Worm (Caenorhabditis elegans) whole organism, L1 larva: ENCODE results near the gene ivns-1.

ENCODE experiments used
- C04F5.9 ChIP-seq: sonication (generic microtip); optimal IDR thresholded peaks from 2 replicates; lab custom pipeline; 2016; ENCODE audit warnings: missing genetic modification characterization, missing compliant biosample characterization
- Y116A8C.19 ChIP-seq: sonication (generic microtip); optimal IDR thresholded peaks from 2 replicates; lab custom pipeline; 2016; ENCODE audit warnings: missing compliant biosample characterization, missing genetic modification characterization, borderline replicate concordance
- aha-1 ChIP-seq: fragments of 150-350 bp; optimal IDR thresholded peaks from 2 replicates; lab custom pipeline; 2014; ENCODE audit warnings: missing biosample characterization, missing genetic modification characterization
- blmp-1 ChIP-seq: fragments of 150-350 bp; optimal IDR thresholded peaks from 2 replicates; lab custom pipeline; 2014; ENCODE audit warnings: missing biosample characterization, missing genetic modification characterization
- ceh-88 ChIP-seq: fragments of 200-800 bp; sonication (Bioruptor generic); IDR thresholded peaks from 2 replicates; pipeline ENCODE4 v1.3.6; 2022; ENCODE audit warnings: missing genetic modification characterization, missing compliant biosample characterization
- ceh-90 ChIP-seq: sonication (generic microtip); optimal IDR thresholded peaks from 2 replicates; lab custom pipeline; 2016; ENCODE audit warnings: missing genetic modification characterization, missing compliant biosample characterization
- dpl-1 ChIP-seq, 3 experiments: fragments of 150-350 bp in 2 of 3; sonication (generic microtip) in 1 of 3; optimal IDR thresholded peaks; 2 replicates each; lab custom pipeline; 2014 to 2017; ENCODE audit warnings: missing biosample characterization in 3 of 3, missing genetic modification characterization in 3 of 3, missing genetic modification reagents in 3 of 3
- dsc-1 ChIP-seq: sonication (generic microtip); optimal IDR thresholded peaks from 2 replicates; lab custom pipeline; 2016; ENCODE audit warnings: mild to moderate bottlenecking, missing genetic modification characterization, missing compliant biosample characterization
- efl-1 ChIP-seq, 4 experiments: fragments of 150-350 bp; optimal IDR thresholded peaks in 3 of 4; peaks in 1 of 4; 1 replicate in 1 of 4; 2 replicates in 3 of 4; lab custom pipeline; 2014; ENCODE audit warnings: missing biosample characterization in 2 of 4, missing genetic modification characterization in 2 of 4, missing genetic modification reagents in 2 of 4
- efl-3 ChIP-seq: fragments of 200-800 bp; sonication (Bioruptor generic); optimal IDR thresholded peaks from 2 replicates; lab custom pipeline; 2018; ENCODE audit warnings: mild to moderate bottlenecking, missing genetic modification characterization, missing compliant biosample characterization
- egl-13 ChIP-seq: sonication (generic microtip); optimal IDR thresholded peaks from 2 replicates; lab custom pipeline; 2016; ENCODE audit warnings: missing genotype, missing genetic modification reagents, missing genetic modification characterization, missing compliant biosample characterization
- elt-2 ChIP-seq: sonication (generic microtip); optimal IDR thresholded peaks from 2 replicates; lab custom pipeline; 2016; ENCODE audit warnings: missing genetic modification characterization, mild to moderate bottlenecking, inconsistent platforms, missing compliant biosample characterization, missing genetic modification reagents
- elt-3 ChIP-seq, 6 experiments: fragments of 150-350 bp in 1 of 6; sonication (generic microtip); optimal IDR thresholded peaks; 2 replicates each; lab custom pipeline; 2017 to 2018; ENCODE audit warnings: missing biosample characterization in 6 of 6, missing genetic modification characterization in 6 of 6, inconsistent platforms in 1 of 6
- fkh-4 ChIP-seq: sonication (generic microtip); optimal IDR thresholded peaks from 2 replicates; lab custom pipeline; 2016; ENCODE audit warnings: missing compliant biosample characterization, missing genetic modification characterization, borderline replicate concordance
- grh-1 ChIP-seq: fragments of 200-800 bp; sonication (Bioruptor generic); IDR thresholded peaks from 2 replicates; pipeline ENCODE4 v1.3.6; 2022; ENCODE audit warnings: missing genetic modification reagents, missing genetic modification characterization, missing compliant biosample characterization
- hlh-17 ChIP-seq: fragments of 200-800 bp; sonication (Bioruptor generic); optimal IDR thresholded peaks from 2 replicates; lab custom pipeline; 2018; ENCODE audit warnings: missing genetic modification characterization, mild to moderate bottlenecking, missing compliant biosample characterization, moderate library complexity, borderline replicate concordance
- irx-1 ChIP-seq: sonication (generic microtip); optimal IDR thresholded peaks from 2 replicates; lab custom pipeline; 2016; ENCODE audit warnings: missing genetic modification characterization, missing compliant biosample characterization
- lin-13 ChIP-seq: fragments of 150-350 bp; optimal IDR thresholded peaks from 2 replicates; lab custom pipeline; 2014; ENCODE audit warnings: missing biosample characterization, missing genetic modification reagents, missing genetic modification characterization
- lin-14 ChIP-seq: fragments of 200-800 bp; sonication (Bioruptor generic); optimal IDR thresholded peaks from 2 replicates; lab custom pipeline; 2018; ENCODE audit warnings: mild to moderate bottlenecking, missing genetic modification characterization, moderate library complexity, missing compliant biosample characterization
- lin-39 ChIP-seq: fragments of 150-350 bp; optimal IDR thresholded peaks from 2 replicates; lab custom pipeline; 2014; ENCODE audit warnings: missing biosample characterization, missing genetic modification reagents, missing genetic modification characterization
- mdl-1 ChIP-seq, 2 experiments: fragments of 150-350 bp; optimal IDR thresholded peaks; 2 replicates each; lab custom pipeline; 2014 to 2017; ENCODE audit warnings: missing biosample characterization in 2 of 2, missing genetic modification characterization in 2 of 2, inconsistent platforms in 1 of 2
- mep-1 ChIP-seq: fragments of 150-350 bp; optimal IDR thresholded peaks from 2 replicates; lab custom pipeline; 2014; ENCODE audit warnings: missing biosample characterization, missing genetic modification characterization
- nhr-11 ChIP-seq: fragments of 150-350 bp; optimal IDR thresholded peaks from 2 replicates; lab custom pipeline; 2014; ENCODE audit warnings: missing biosample characterization, missing genetic modification characterization
- nhr-12 ChIP-seq: sonication (generic microtip); optimal IDR thresholded peaks from 2 replicates; lab custom pipeline; 2017; ENCODE audit warnings: missing biosample characterization, missing genetic modification characterization
- nhr-19 ChIP-seq: fragments of 200-800 bp; sonication (Bioruptor generic); conservative IDR thresholded peaks from 2 replicates; pipeline ENCODE4 v1.3.6; 2022; ENCODE audit warnings: missing genetic modification characterization, missing compliant biosample characterization
- nhr-20 ChIP-seq: sonication (generic microtip); optimal IDR thresholded peaks from 2 replicates; lab custom pipeline; 2016; ENCODE audit warnings: mild to moderate bottlenecking, missing genetic modification characterization, missing compliant biosample characterization
- nhr-237 ChIP-seq: fragments of 150-350 bp; optimal IDR thresholded peaks from 2 replicates; lab custom pipeline; 2014; ENCODE audit warnings: missing biosample characterization, missing genetic modification characterization
- nhr-71 ChIP-seq: sonication (generic microtip); optimal IDR thresholded peaks from 2 replicates; lab custom pipeline; 2016; ENCODE audit warnings: mild to moderate bottlenecking, missing genetic modification characterization, moderate library complexity, missing compliant biosample characterization
- nhr-77 ChIP-seq: fragments of 150-350 bp; optimal IDR thresholded peaks from 2 replicates; lab custom pipeline; 2014; ENCODE audit warnings: missing biosample characterization, missing genetic modification characterization
- nhr-84 ChIP-seq: sonication (generic microtip); optimal IDR thresholded peaks from 2 replicates; lab custom pipeline; 2017; ENCODE audit warnings: missing biosample characterization, missing genetic modification characterization
- nhr-85 ChIP-seq: sonication (generic microtip); peaks from one replicate; lab custom pipeline; 2016; ENCODE audit warnings: missing genetic modification characterization, inconsistent platforms, missing compliant biosample characterization
- nhr-90 ChIP-seq: sonication (generic microtip); optimal IDR thresholded peaks from 2 replicates; lab custom pipeline; 2016; ENCODE audit warnings: mild to moderate bottlenecking, missing genetic modification characterization, missing compliant biosample characterization; ENCODE audit not compliant: poor library complexity
- pax-3 ChIP-seq: fragments of 200-800 bp; sonication (Bioruptor generic); optimal IDR thresholded peaks from 2 replicates; lab custom pipeline; 2018; ENCODE audit warnings: mild to moderate bottlenecking, missing genetic modification characterization, moderate library complexity, missing compliant biosample characterization
- rnt-1 ChIP-seq: sonication (generic microtip); optimal IDR thresholded peaks from 2 replicates; lab custom pipeline; 2016; ENCODE audit warnings: mild to moderate bottlenecking, missing genetic modification characterization, moderate library complexity, missing compliant biosample characterization
- snu-23 ChIP-seq: sonication (generic microtip); optimal IDR thresholded peaks from 2 replicates; lab custom pipeline; 2016; ENCODE audit warnings: missing genetic modification characterization, missing compliant biosample characterization
- sup-37 ChIP-seq: fragments of 200-800 bp; sonication (Bioruptor generic); optimal IDR thresholded peaks from 2 replicates; lab custom pipeline; 2018; ENCODE audit warnings: mild to moderate bottlenecking, missing genetic modification characterization, missing compliant biosample characterization
- swsn-7 ChIP-seq: sonication (generic microtip); optimal IDR thresholded peaks from 2 replicates; lab custom pipeline; 2016; ENCODE audit warnings: missing genetic modification characterization, missing compliant biosample characterization
- tlp-1 ChIP-seq: fragments of 150-350 bp; optimal IDR thresholded peaks from 2 replicates; lab custom pipeline; 2014; ENCODE audit warnings: missing biosample characterization, missing genetic modification characterization
- unc-62 ChIP-seq: fragments of 150-350 bp; optimal IDR thresholded peaks from 2 replicates; lab custom pipeline; 2014; ENCODE audit warnings: missing biosample characterization, missing genetic modification reagents, missing genetic modification characterization
- unc-86 ChIP-seq: sonication (generic microtip); optimal IDR thresholded peaks from 2 replicates; lab custom pipeline; 2016; ENCODE audit warnings: missing genetic modification characterization, missing compliant biosample characterization
- xbp-1 ChIP-seq: sonication (generic microtip); optimal IDR thresholded peaks from 2 replicates; lab custom pipeline; 2016; ENCODE audit warnings: missing genetic modification characterization, missing compliant biosample characterization

The ivns-1 gene

ce11 chrX:12633862-12634404 is at the start of gene ivns-1:
TSS of gene ivns-1 (minus strand) at chrX:12634354.
- TF ChIP-seq mdl-1 (tag; optimal IDR thresholded peaks at IDR 0.05; lab: Kevin White, UChicago) (no peak), nhr-77 (tag; lab: Kevin White, UChicago) (no peak), aha-1 (no peak), lin-14 (GFP tag; lab: Kevin White, UChicago) (peak; percentile 6), ceh-90 (tag; lab: Kevin White, UChicago) (no peak), unc-62 (GFP tag; lab: Kevin White, UChicago) (no peak), hlh-17 (GFP tag; lab: Kevin White, UChicago) (no peak), nhr-19 (no peak), efl-1 (optimal IDR thresholded peaks at IDR 0.05; lab: Kevin White, UChicago) (no peak), efl-1 (GFP tag; optimal IDR thresholded peaks at IDR 0.05 in 1 of 2; lab: Kevin White, UChicago) (peak in 1 of 2 experiments; percentile 76), nhr-85 (no peak), swsn-7 (tag; lab: Kevin White, UChicago) (no peak), nhr-84 (tag; lab: Kevin White, UChicago) (no peak), nhr-12 (tag; lab: Kevin White, UChicago) (no peak), Y116A8C.19 (tag; lab: Kevin White, UChicago) (no peak), xbp-1 (no peak), nhr-237 (no peak), elt-2 (peak; percentile 59), C04F5.9 (tag; lab: Kevin White, UChicago) (no peak), lin-39 (tag; lab: Kevin White, UChicago) (no peak)

ce11 chrX:12679603-12680002 is 45.4 kb upstream of the ivns-1 start:
- TF ChIP-seq blmp-1: peak; percentile 98
- no peak for TF ChIP-seq elt-3 (tag; optimal IDR thresholded peaks at IDR 0.05; lab: Kevin White, UChicago)

DNA sequence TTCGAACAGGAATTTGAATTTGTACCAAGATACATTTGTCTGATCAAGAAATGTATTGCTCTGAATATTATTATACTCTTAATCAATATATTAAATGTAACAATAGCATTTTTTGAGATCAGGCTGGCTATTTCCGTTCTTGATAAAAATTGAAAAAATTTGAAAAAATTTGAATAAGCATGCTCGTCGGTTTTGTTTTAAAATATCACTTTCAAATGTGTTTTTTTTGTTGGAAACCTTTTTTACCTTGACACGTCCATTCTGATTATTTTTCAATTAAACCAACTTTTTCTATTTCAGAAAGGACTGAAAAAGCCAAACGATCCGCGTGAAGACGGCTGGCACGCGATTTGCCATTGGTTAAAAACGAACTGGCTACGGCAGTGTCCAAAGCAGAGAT is 44.4 kb upstream of the ivns-1 start, which contains the start of gene adt-1:
TSS of gene adt-1 (plus strand) at position 301 of the 400 bp plus-strand sequence.
- TF ChIP-seq fkh-4 (tag; lab: Kevin White, UChicago) (no peak), C04F5.9 (tag; lab: Kevin White, UChicago) (no peak), lin-14 (GFP tag; lab: Kevin White, UChicago) (no peak), efl-3 (GFP tag; lab: Kevin White, UChicago) (no peak), irx-1 (no peak), unc-86 (tag; lab: Kevin White, UChicago) (no peak), nhr-11 (tag; lab: Kevin White, UChicago) (no peak), lin-13 (GFP tag; lab: Kevin White, UChicago) (no peak), nhr-20 (tag; lab: Kevin White, UChicago) (no peak)

- TF ChIP-seq dsc-1 (tag; lab: Kevin White, UChicago) (no peak), efl-1 (optimal IDR thresholded peaks at IDR 0.05; lab: Kevin White, UChicago) (no peak), efl-1 (GFP tag; optimal IDR thresholded peaks at IDR 0.05 in 1 of 2; lab: Kevin White, UChicago) (peak in 1 of 2 experiments; percentile 61), sup-37 (no peak), ceh-88 (GFP tag; lab: Robert Waterston, UW) (no peak), pax-3 (tag; lab: Kevin White, UChicago) (no peak), blmp-1 (peak; percentile 94)
These were observed 43.0 kb upstream of the ivns-1 start for ce11 chrX:12677113-12677512.

- TF ChIP-seq nhr-20 (tag; lab: Kevin White, UChicago) (peak; percentile 46), nhr-19 (peak; percentile 28; the same call in 1 of the 2 replicates), nhr-71 (tag; lab: Kevin White, UChicago) (peak; percentile 64), nhr-90 (tag; lab: Kevin White, UChicago) (peak; percentile 14), snu-23 (GFP tag; lab: Kevin White, UChicago) (peak; percentile 40), efl-3 (GFP tag; lab: Kevin White, UChicago) (peak; percentile 65), unc-86 (tag; lab: Kevin White, UChicago) (no peak), nhr-85 (peak; percentile 96), dpl-1 (GFP tag; optimal IDR thresholded peaks at IDR 0.05; lab: Kevin White, UChicago) (no peak), elt-2 (peak; percentile 2), rnt-1 (peak; percentile 75), egl-13 (tag; lab: Kevin White, UChicago) (no peak), mep-1 (tag; lab: Kevin White, UChicago) (peak; percentile 34), grh-1 (no peak), tlp-1 (peak; percentile 18), lin-14 (GFP tag; lab: Kevin White, UChicago) (peak; percentile 59)
These were observed 37.6 kb upstream of the ivns-1 start for ce11 chrX:12671638-12672290.
